Worm (Caenorhabditis elegans): ENCODE measurements around the gene msp-32.

msp-32 gene

ce11 chrII:4873029-4873428, 25.6 kb upstream of the msp-32 start, which contains the start of gene col-73:
Gene col-73, minus strand, starts transcription at chrII:4873129.
- no peak for TF ChIP-seq ceh-83 (GFP tag; optimal IDR thresholded peaks at IDR 0.05)
- no peak for TF ChIP-seq ham-2 (GFP tag; optimal IDR thresholded peaks at IDR 0.05)
- no peak for TF ChIP-seq lin-32 (GFP tag; optimal IDR thresholded peaks at IDR 0.05)
- TF ChIP-seq cnd-1 (tag; optimal IDR thresholded peaks at IDR 0.05), result no peak
- TF ChIP-seq lsy-2 (tag; optimal IDR thresholded peaks at IDR 0.05), result no peak
- no peak for TF ChIP-seq ceh-39 (tag; optimal IDR thresholded peaks at IDR 0.05)
- no peak for TF ChIP-seq mab-5 (tag; optimal IDR thresholded peaks at IDR 0.05)

- TF ChIP-seq nhr-12 (tag; optimal IDR thresholded peaks at IDR 0.05) (no peak), unc-120 (tag; optimal IDR thresholded peaks at IDR 0.05; ENCODE audit: poor library complexity, severe bottlenecking) (no peak), ceh-43 (GFP tag; optimal IDR thresholded peaks at IDR 0.05) (no peak), ztf-11 (tag; optimal IDR thresholded peaks at IDR 0.05) (no peak), lin-13 (tag; optimal IDR thresholded peaks at IDR 0.05) (no peak), zip-8 (tag; optimal IDR thresholded peaks at IDR 0.05) (no peak), flh-1 (GFP tag; optimal IDR thresholded peaks at IDR 0.05) (no peak)
Observed at ce11 chrII:4874335-4874861, 24.2 kb upstream of the msp-32 start, which contains the start of gene F11G11.15. Gene F11G11.15, plus strand, starts transcription at chrII:4874845.

ce11 chrII:4876091-4876490, 22.5 kb upstream of the msp-32 start, which contains the start of gene F11G11.13:
Gene F11G11.13, minus strand, starts transcription at chrII:4876179.
- TF ChIP-seq tbx-8 (GFP tag; optimal IDR thresholded peaks at IDR 0.05) (no peak), pha-4 (tag; optimal IDR thresholded peaks at IDR 0.05) (no peak), ceh-83 (GFP tag; optimal IDR thresholded peaks at IDR 0.05) (no peak), nhr-76 (tag; optimal IDR thresholded peaks at IDR 0.05) (no peak), hlh-1 (tag; optimal IDR thresholded peaks at IDR 0.05) (no peak)

ce11 chrII:4879629-4880028, 19.0 kb upstream of the msp-32 start, which contains the start of gene gst-6:
Gene gst-6, plus strand, starts transcription at chrII:4879891.
- TF ChIP-seq unc-120 (tag; optimal IDR thresholded peaks at IDR 0.05; ENCODE audit: poor library complexity, severe bottlenecking) (no peak), ztf-11 (tag; optimal IDR thresholded peaks at IDR 0.05) (no peak), cnd-1 (tag; optimal IDR thresholded peaks at IDR 0.05) (no peak), elt-1 (tag; optimal IDR thresholded peaks at IDR 0.05; ENCODE audit: borderline replicate concordance, insufficient read depth) (no peak), bed-3 (GFP tag; optimal IDR thresholded peaks at IDR 0.05) (no peak), M03D4.4 (tag; optimal IDR thresholded peaks at IDR 0.05) (no peak), flh-1 (GFP tag; optimal IDR thresholded peaks at IDR 0.05) (no peak), nhr-76 (tag; optimal IDR thresholded peaks at IDR 0.05) (no peak), tbx-8 (GFP tag; optimal IDR thresholded peaks at IDR 0.05) (no peak)

ce11 chrII:4881727-4882126, 16.9 kb upstream of the msp-32 start, which contains the start of gene gst-7:
Gene gst-7, plus strand, starts transcription at chrII:4882062.
- TF ChIP-seq ces-1 (GFP tag; optimal IDR thresholded peaks at IDR 0.05) (no peak), sptf-1 (tag; optimal IDR thresholded peaks at IDR 0.05) (no peak), tbx-8 (GFP tag; optimal IDR thresholded peaks at IDR 0.05) (no peak), ceh-43 (GFP tag; optimal IDR thresholded peaks at IDR 0.05) (no peak), pha-4 (tag; optimal IDR thresholded peaks at IDR 0.05) (peak; percentile 31)

- TF ChIP-seq blmp-1 (tag; optimal IDR thresholded peaks at IDR 0.05) (no peak), lin-13 (tag; optimal IDR thresholded peaks at IDR 0.05) (no peak)
Observed at ce11 chrII:4882498-4882897, 16.1 kb upstream of the msp-32 start.

ce11 chrII:4883412-4883811, 15.2 kb upstream of the msp-32 start, which contains the start of gene gst-8:
Gene gst-8, plus strand, starts transcription at chrII:4883712.
- TF ChIP-seq nhr-28 (tag; optimal IDR thresholded peaks at IDR 0.05) (no peak), unc-62 (GFP tag; optimal IDR thresholded peaks at IDR 0.05) (no peak), bed-3 (GFP tag; optimal IDR thresholded peaks at IDR 0.05) (no peak), zip-8 (tag; optimal IDR thresholded peaks at IDR 0.05) (no peak), ceh-43 (GFP tag; optimal IDR thresholded peaks at IDR 0.05) (no peak), sptf-1 (tag; optimal IDR thresholded peaks at IDR 0.05) (no peak), hlh-1 (tag; optimal IDR thresholded peaks at IDR 0.05) (no peak), nhr-237 (tag; optimal IDR thresholded peaks at IDR 0.05) (no peak), nhr-12 (tag; optimal IDR thresholded peaks at IDR 0.05) (no peak), ham-2 (GFP tag; optimal IDR thresholded peaks at IDR 0.05) (no peak), lin-13 (tag; optimal IDR thresholded peaks at IDR 0.05) (no peak), lsy-2 (tag; optimal IDR thresholded peaks at IDR 0.05) (no peak), snpc-4 (tag; optimal IDR thresholded peaks at IDR 0.05) (no peak), M03D4.4 (tag; optimal IDR thresholded peaks at IDR 0.05) (no peak), cnd-1 (tag; optimal IDR thresholded peaks at IDR 0.05) (no peak)

Data from whole organism, mixed stage, embryonic.